In the genomic region with DNA sequence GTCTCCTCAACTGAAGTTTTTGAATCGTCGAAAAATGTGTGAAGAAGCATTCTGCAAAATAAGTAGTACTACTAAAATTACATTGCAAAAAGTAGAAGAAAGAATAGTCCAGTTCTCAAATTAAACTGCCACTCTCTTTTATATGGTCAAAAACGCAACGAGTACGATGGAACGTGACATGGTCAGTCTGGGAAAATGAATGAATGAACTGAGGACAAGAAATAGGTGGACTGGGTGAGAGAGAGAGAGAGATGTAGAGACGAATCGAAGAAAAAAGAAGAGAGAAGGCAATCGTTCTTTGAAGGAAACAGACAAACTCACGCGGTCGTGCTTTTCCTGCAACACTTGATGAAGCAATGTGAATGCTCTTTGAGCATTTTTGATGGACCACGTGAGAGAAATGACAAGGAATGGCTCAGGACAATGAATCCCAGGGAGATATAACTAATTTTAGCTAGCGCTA, we compare ENCODE assay signal across 5 worm cellular contexts.
TF ChIP-seq lines count a peak whose summit lies in the region.

A gene (minus strand): TSS at position 51 of the 463 bp plus-strand sequence.

TF ChIP-seq in whole organism, L1 larva, 84 proteins besides CTCF, POLR2A, EP300 and RAD21 (continued from another document and continues in another):
- TF ChIP-seq snpc-4 (tag; optimal IDR thresholded peaks at IDR 0.05; lab: Kevin White, UChicago) (no peak), C34B4.2 (tag; optimal IDR thresholded peaks at IDR 0.05; lab: Kevin White, UChicago) (no peak), dsc-1 (tag; optimal IDR thresholded peaks at IDR 0.05; lab: Kevin White, UChicago) (no peak), fos-1 (tag; optimal IDR thresholded peaks at IDR 0.05; lab: Kevin White, UChicago) (no peak), lsy-2 (tag; optimal IDR thresholded peaks at IDR 0.05; lab: Kevin White, UChicago) (peak; percentile 66 to 79), ceh-90 (tag; optimal IDR thresholded peaks at IDR 0.05; lab: Kevin White, UChicago) (no peak), nhr-11 (tag; optimal IDR thresholded peaks at IDR 0.05; lab: Kevin White, UChicago) (no peak), lin-39 (tag; optimal IDR thresholded peaks at IDR 0.05; lab: Kevin White, UChicago) (peak; percentile 48), nhr-19 (GFP tag; conservative IDR thresholded peaks at IDR 0.05; lab: Robert Waterston, UW) (peak; percentile 98), swsn-7 (tag; optimal IDR thresholded peaks at IDR 0.05; lab: Kevin White, UChicago) (peak; percentile 67), mab-9 (GFP tag; IDR thresholded peaks at IDR 0.05; lab: Robert Waterston, UW) (no peak), elt-2 (tag; optimal IDR thresholded peaks at IDR 0.05; lab: Kevin White, UChicago) (peak; percentile 65), fkh-4 (tag; optimal IDR thresholded peaks at IDR 0.05; lab: Kevin White, UChicago; ENCODE audit: borderline replicate concordance) (no peak), lin-15B (tag; optimal IDR thresholded peaks at IDR 0.05; lab: Kevin White, UChicago) (no peak), unc-30 (tag; optimal IDR thresholded peaks at IDR 0.05; lab: Kevin White, UChicago) (no peak), nhr-47 (tag; optimal IDR thresholded peaks at IDR 0.05; lab: Kevin White, UChicago) (peak; percentile 51), nhr-20 (tag; optimal IDR thresholded peaks at IDR 0.05; lab: Kevin White, UChicago) (peak; percentile 89), ceh-8 (GFP tag; optimal IDR thresholded peaks at IDR 0.05; lab: Kevin White, UChicago) (no peak), blmp-1 (tag; optimal IDR thresholded peaks at IDR 0.05; lab: Kevin White, UChicago) (no peak), lin-13 (GFP tag; optimal IDR thresholded peaks at IDR 0.05; lab: Kevin White, UChicago) (peak; percentile 4), tlp-1 (tag; optimal IDR thresholded peaks at IDR 0.05; lab: Kevin White, UChicago) (no peak), mep-1 (tag; optimal IDR thresholded peaks at IDR 0.05; lab: Kevin White, UChicago) (peak; percentile 57), egl-13 (tag; optimal IDR thresholded peaks at IDR 0.05; lab: Kevin White, UChicago) (no peak), aha-1 (tag; optimal IDR thresholded peaks at IDR 0.05; lab: Kevin White, UChicago) (no peak), nhr-237 (tag; optimal IDR thresholded peaks at IDR 0.05; lab: Kevin White, UChicago) (no peak), pag-3 (tag; optimal IDR thresholded peaks at IDR 0.05; lab: Kevin White, UChicago; ENCODE audit: borderline replicate concordance, insufficient read depth) (no peak)

TF ChIP-seq in whole organism, L2 larva, 48 proteins besides CTCF, POLR2A, EP300 and RAD21 (continued from another document and continues in another):
- TF ChIP-seq unc-62 (GFP tag; optimal IDR thresholded peaks at IDR 0.05; lab: Kevin White, UChicago) (no peak), zag-1 (tag; optimal IDR thresholded peaks at IDR 0.05; lab: Kevin White, UChicago) (peak; percentile 1), elt-3 (tag; optimal IDR thresholded peaks at IDR 0.05; lab: Kevin White, UChicago) (no peak), mab-5 (tag; optimal IDR thresholded peaks at IDR 0.05; lab: Kevin White, UChicago) (peak; percentile 52), ztf-11 (tag; optimal IDR thresholded peaks at IDR 0.05; lab: Kevin White, UChicago) (no peak), nhr-10 (tag; optimal IDR thresholded peaks at IDR 0.05; lab: Kevin White, UChicago) (no peak), ceh-16 (tag; optimal IDR thresholded peaks at IDR 0.05; lab: Kevin White, UChicago) (no peak), peb-1 (tag; optimal IDR thresholded peaks at IDR 0.05; lab: Kevin White, UChicago) (no peak), snpc-4 (tag; optimal IDR thresholded peaks at IDR 0.05; lab: Kevin White, UChicago) (peak; percentile 15), ztf-1 (GFP tag; conservative IDR thresholded peaks at IDR 0.05; lab: Robert Waterston, UW) (no peak), mbf-1 (tag; optimal IDR thresholded peaks at IDR 0.05; lab: Kevin White, UChicago) (no peak), nhr-6 (tag; optimal IDR thresholded peaks at IDR 0.05; lab: Kevin White, UChicago) (peak; percentile 80), nhr-11 (tag; optimal IDR thresholded peaks at IDR 0.05; lab: Kevin White, UChicago) (no peak), egl-27 (tag; optimal IDR thresholded peaks at IDR 0.05; lab: Kevin White, UChicago) (no peak), alr-1 (tag; optimal IDR thresholded peaks at IDR 0.05; lab: Kevin White, UChicago) (no peak), nhr-237 (tag; optimal IDR thresholded peaks at IDR 0.05; lab: Kevin White, UChicago) (no peak), ztf-4 (tag; optimal IDR thresholded peaks at IDR 0.05; lab: Kevin White, UChicago) (peak; percentile 76), sma-3 (GFP tag; optimal IDR thresholded peaks at IDR 0.05; lab: Kevin White, UChicago) (peak; percentile 39), unc-55 (GFP tag; optimal IDR thresholded peaks at IDR 0.05; lab: Kevin White, UChicago) (peak; percentile 57), aly-2 (tag; optimal IDR thresholded peaks at IDR 0.05; lab: Kevin White, UChicago) (no peak), lsy-2 (tag; optimal IDR thresholded peaks at IDR 0.05; lab: Kevin White, UChicago) (peak in 1 of 2 experiments; percentile 76), lin-39 (tag; optimal IDR thresholded peaks at IDR 0.05; lab: Kevin White, UChicago) (no peak), ZK546.5 (tag; optimal IDR thresholded peaks at IDR 0.05; lab: Kevin White, UChicago) (no peak), ama-1 (optimal IDR thresholded peaks at IDR 0.05; lab: Kevin White, UChicago) (peak; percentile 91), Y55F3AM.14 (GFP tag; optimal IDR thresholded peaks at IDR 0.05; lab: Kevin White, UChicago) (no peak), mdl-1 (tag; optimal IDR thresholded peaks at IDR 0.05; lab: Kevin White, UChicago) (peak in 1 of 2 experiments; percentile 68), nhr-129 (tag; optimal IDR thresholded peaks at IDR 0.05; lab: Kevin White, UChicago) (peak; percentile 97)

TF ChIP-seq in whole organism, L3 larva, 47 proteins besides CTCF, POLR2A, EP300 and RAD21 (continued from another document):
- TF ChIP-seq hmg-11 (tag; optimal IDR thresholded peaks at IDR 0.05; lab: Kevin White, UChicago) (no peak), fos-1 (tag; optimal IDR thresholded peaks at IDR 0.05; lab: Kevin White, UChicago) (no peak), nhr-25 (tag; optimal IDR thresholded peaks at IDR 0.05; lab: Kevin White, UChicago) (peak; percentile 46), unc-62 (GFP tag; optimal IDR thresholded peaks at IDR 0.05; lab: Kevin White, UChicago) (no peak), pqm-1 (tag; optimal IDR thresholded peaks at IDR 0.05; lab: Kevin White, UChicago) (peak; percentile 41), fkh-2 (tag; optimal IDR thresholded peaks at IDR 0.05; lab: Kevin White, UChicago) (no peak), skn-1 (tag; optimal IDR thresholded peaks at IDR 0.05; lab: Kevin White, UChicago) (no peak), nfya-1 (tag; optimal IDR thresholded peaks at IDR 0.05; lab: Kevin White, UChicago; ENCODE audit: insufficient read depth) (peak; percentile 64), mdl-1 (tag; optimal IDR thresholded peaks at IDR 0.05; lab: Kevin White, UChicago) (peak; percentile 63), aly-2 (tag; optimal IDR thresholded peaks at IDR 0.05; lab: Kevin White, UChicago) (no peak), ama-1 (optimal IDR thresholded peaks at IDR 0.05; lab: Kevin White, UChicago) (peak; percentile 70)

TF ChIP-seq in whole organism, L4 larva, 104 proteins besides CTCF, POLR2A, EP300 and RAD21 (continued from another document and continues in another):
- no peak for TF ChIP-seq ZK337.2 (GFP tag; IDR thresholded peaks at IDR 0.05; lab: Robert Waterston, UW)
- peak; percentile 74 for TF ChIP-seq nhr-28 (tag; optimal IDR thresholded peaks at IDR 0.05; lab: Kevin White, UChicago)
- TF ChIP-seq F10B5.3 (tag; optimal IDR thresholded peaks at IDR 0.05; lab: Kevin White, UChicago) = no peak
- TF ChIP-seq nhr-42 (GFP tag; IDR thresholded peaks at IDR 0.05; lab: Robert Waterston, UW) = no peak
- peak; percentile 66 for TF ChIP-seq mep-1 (tag; optimal IDR thresholded peaks at IDR 0.05; lab: Kevin White, UChicago)
- TF ChIP-seq mes-2 (tag; optimal IDR thresholded peaks at IDR 0.05; lab: Kevin White, UChicago; ENCODE audit: poor library complexity, severe bottlenecking) = peak; percentile 42
- TF ChIP-seq madf-9 (GFP tag; conservative IDR thresholded peaks at IDR 0.05; lab: Robert Waterston, UW) = no peak
- no peak for TF ChIP-seq daf-19 (GFP tag; conservative IDR thresholded peaks at IDR 0.05; lab: Robert Waterston, UW)
- 0 out of 2 replicates have a peak, but pooled peaks have one; percentile 11 for TF ChIP-seq lin-1 (GFP tag; IDR thresholded peaks at IDR 0.05; lab: Robert Waterston, UW)
- no peak for TF ChIP-seq fos-1 (tag; optimal IDR thresholded peaks at IDR 0.05; lab: Kevin White, UChicago)
- TF ChIP-seq ZK546.5 (tag; optimal IDR thresholded peaks at IDR 0.05; lab: Kevin White, UChicago) = no peak
- no peak for TF ChIP-seq jun-1 (tag; optimal IDR thresholded peaks at IDR 0.05; lab: Kevin White, UChicago)
- TF ChIP-seq lin-15B (tag; optimal IDR thresholded peaks at IDR 0.05; lab: Kevin White, UChicago) = no peak
- TF ChIP-seq madf-5 (GFP tag; IDR thresholded peaks at IDR 0.05; lab: Robert Waterston, UW) = no peak
- TF ChIP-seq ceh-28 (tag; optimal IDR thresholded peaks at IDR 0.05; lab: Kevin White, UChicago) = no peak
- no peak for TF ChIP-seq fkh-10 (GFP tag; optimal IDR thresholded peaks at IDR 0.05; lab: Kevin White, UChicago)
- peak; percentile 70 for TF ChIP-seq ceh-20 (GFP tag; IDR thresholded peaks at IDR 0.05; lab: Robert Waterston, UW)
- peak; percentile 46 for TF ChIP-seq mxl-3 (GFP tag; optimal IDR thresholded peaks at IDR 0.05; lab: Kevin White, UChicago)
- no peak for TF ChIP-seq spr-1 (tag; optimal IDR thresholded peaks at IDR 0.05; lab: Kevin White, UChicago)
- peak; percentile 87 for TF ChIP-seq dmd-6 (GFP tag; IDR thresholded peaks at IDR 0.05; lab: Robert Waterston, UW)
- peak; percentile 44 for TF ChIP-seq nhr-25 (tag; optimal IDR thresholded peaks at IDR 0.05; lab: Kevin White, UChicago; ENCODE audit: borderline replicate concordance, insufficient read depth)
- no peak for TF ChIP-seq nhr-41 (GFP tag; IDR thresholded peaks at IDR 0.05; lab: Robert Waterston, UW)
- TF ChIP-seq lin-39 (tag; optimal IDR thresholded peaks at IDR 0.05; lab: Kevin White, UChicago) = no peak
- TF ChIP-seq mdl-1 (tag; optimal IDR thresholded peaks at IDR 0.05; lab: Kevin White, UChicago) = peak; percentile 31 to 95
- TF ChIP-seq hlh-30 (tag; optimal IDR thresholded peaks at IDR 0.05; lab: Kevin White, UChicago; ENCODE audit: insufficient read depth) = peak; percentile 95
- TF ChIP-seq hif-1 (tag; optimal IDR thresholded peaks at IDR 0.05; lab: Kevin White, UChicago) = peak in 1 of 2 experiments; percentile 87
- TF ChIP-seq lin-38 (GFP tag; IDR thresholded peaks at IDR 0.05; lab: Robert Waterston, UW) = no peak
- TF ChIP-seq nhr-77 (tag; optimal IDR thresholded peaks at IDR 0.05; lab: Kevin White, UChicago) = peak; percentile 20
- TF ChIP-seq snpc-4 (tag; optimal IDR thresholded peaks at IDR 0.05; lab: Kevin White, UChicago) = no peak
- peak; percentile 49; the same call in 1 of the 2 replicates for TF ChIP-seq mdt-29 (GFP tag; IDR thresholded peaks at IDR 0.05; lab: Robert Waterston, UW)
- no peak for TF ChIP-seq set-16 (GFP tag; IDR thresholded peaks at IDR 0.05; lab: Robert Waterston, UW)
- TF ChIP-seq R02D3.7 (tag; optimal IDR thresholded peaks at IDR 0.05; lab: Kevin White, UChicago) = no peak
- no peak for TF ChIP-seq daf-16 (GFP tag; optimal IDR thresholded peaks at IDR 0.05; lab: Kevin White, UChicago)
- TF ChIP-seq daf-16 (tag; optimal IDR thresholded peaks at IDR 0.05; lab: Kevin White, UChicago) = peak; percentile 44
- TF ChIP-seq php-3 (GFP tag; IDR thresholded peaks at IDR 0.05; lab: Robert Waterston, UW) = no peak
- peak; percentile 87 for TF ChIP-seq hlh-11 (tag; optimal IDR thresholded peaks at IDR 0.05; lab: Kevin White, UChicago)

TF ChIP-seq in whole organism, young adult, 124 proteins besides CTCF, POLR2A, EP300 and RAD21 (continued from another document):
- TF ChIP-seq K11D2.4 (GFP tag; IDR thresholded peaks at IDR 0.05; lab: Robert Waterston, UW) = peak; percentile 59
- no peak for TF ChIP-seq atf-7 (tag; optimal IDR thresholded peaks at IDR 0.05; lab: Kevin White, UChicago)
- no peak for TF ChIP-seq unc-62 (GFP tag; optimal IDR thresholded peaks at IDR 0.05; lab: Kevin White, UChicago)
- no peak for TF ChIP-seq him-1 (tag; optimal IDR thresholded peaks at IDR 0.05; lab: Kevin White, UChicago)
- TF ChIP-seq F23B12.7 (tag; optimal IDR thresholded peaks at IDR 0.05; lab: Kevin White, UChicago; ENCODE audit: insufficient read depth) = peak; percentile 33
- TF ChIP-seq let-607 (tag; optimal IDR thresholded peaks at IDR 0.05; lab: Kevin White, UChicago) = no peak
- TF ChIP-seq B0336.3 (GFP tag; IDR thresholded peaks at IDR 0.05; lab: Robert Waterston, UW) = peak; percentile 15; the same call in 1 of the 2 replicates
- peak; percentile 4 for TF ChIP-seq tlf-1 (GFP tag; optimal IDR thresholded peaks at IDR 0.05; lab: Kevin White, UChicago)
- TF ChIP-seq B0019.2 (GFP tag; conservative IDR thresholded peaks at IDR 0.05; lab: Robert Waterston, UW) = no peak
- TF ChIP-seq lin-40 (tag; optimal IDR thresholded peaks at IDR 0.05; lab: Kevin White, UChicago) = peak; percentile 46
- TF ChIP-seq bed-2 (GFP tag; IDR thresholded peaks at IDR 0.05; lab: Robert Waterston, UW) = no peak
- TF ChIP-seq nhr-80 (tag; optimal IDR thresholded peaks at IDR 0.05; lab: Kevin White, UChicago) = peak; percentile 59
- TF ChIP-seq cebp-1 (GFP tag; IDR thresholded peaks at IDR 0.05; lab: Robert Waterston, UW) = no peak
- peak; percentile 72 for TF ChIP-seq cebp-1 (tag; optimal IDR thresholded peaks at IDR 0.05; lab: Kevin White, UChicago)
- no peak for TF ChIP-seq rec-8 (tag; optimal IDR thresholded peaks at IDR 0.05; lab: Kevin White, UChicago)
- TF ChIP-seq F22D6.2 (tag; optimal IDR thresholded peaks at IDR 0.05; lab: Kevin White, UChicago) = no peak
- TF ChIP-seq ceh-27 (GFP tag; optimal IDR thresholded peaks at IDR 0.05; lab: Kevin White, UChicago) = peak; percentile 52
- no peak for TF ChIP-seq ZK185.1 (tag; optimal IDR thresholded peaks at IDR 0.05; lab: Kevin White, UChicago; ENCODE audit: poor library complexity, severe bottlenecking)
- 0 out of 2 replicates have a peak, but pooled peaks have one; percentile 49 for TF ChIP-seq C06A6.2 (GFP tag; conservative IDR thresholded peaks at IDR 0.05; lab: Robert Waterston, UW)
- no peak for TF ChIP-seq xnd-1 (tag; optimal IDR thresholded peaks at IDR 0.05; lab: Kevin White, UChicago)
- no peak for TF ChIP-seq Y56A3A.18 (GFP tag; IDR thresholded peaks at IDR 0.05; lab: Robert Waterston, UW)
- TF ChIP-seq mes-4 (tag; optimal IDR thresholded peaks at IDR 0.05; lab: Kevin White, UChicago) = no peak
- TF ChIP-seq nhr-179 (tag; optimal IDR thresholded peaks at IDR 0.05; lab: Kevin White, UChicago) = no peak
- TF ChIP-seq attf-5 (GFP tag; optimal IDR thresholded peaks at IDR 0.05; lab: Kevin White, UChicago) = peak; percentile 55
- no peak for TF ChIP-seq ceh-79 (tag; optimal IDR thresholded peaks at IDR 0.05; lab: Kevin White, UChicago)
- TF ChIP-seq fkh-3 (tag; optimal IDR thresholded peaks at IDR 0.05; lab: Kevin White, UChicago) = no peak
- TF ChIP-seq mcd-1 (GFP tag; IDR thresholded peaks at IDR 0.05; lab: Robert Waterston, UW) = peak; percentile 17; the same call in 1 of the 2 replicates
- no peak for TF ChIP-seq egl-44 (GFP tag; IDR thresholded peaks at IDR 0.05; lab: Robert Waterston, UW)
- peak; percentile 22 for TF ChIP-seq madf-10 (tag; optimal IDR thresholded peaks at IDR 0.05; lab: Kevin White, UChicago)
